Fruit fly (Drosophila melanogaster) whole organism, embryonic: ENCODE results near the gene pcm.

ENCODE experiments used
- Antp ChIP-seq: fragments of 200-800 bp; sonication (Bioruptor generic); optimal IDR thresholded peaks from 3 replicates; lab custom pipeline; 2016; ENCODE audit warnings: missing biosample characterization, missing genetic modification characterization
- CG10543 ChIP-seq: fragments of 200-800 bp; sonication (Bioruptor generic); optimal IDR thresholded peaks from 3 replicates; lab custom pipeline; 2017; ENCODE audit warnings: missing biosample characterization, mild to moderate bottlenecking, missing genetic modification characterization, moderate library complexity
- CG10654 ChIP-seq: fragments of 200-800 bp; sonication (Bioruptor generic); optimal IDR thresholded peaks from 2 replicates; lab custom pipeline; 2016; ENCODE audit warnings: missing biosample characterization, missing genetic modification characterization
- CG11504 ChIP-seq: fragments of 200-800 bp; sonication (Bioruptor generic); optimal IDR thresholded peaks from 3 replicates; lab custom pipeline; 2019; ENCODE audit warnings: missing biosample characterization, mild to moderate bottlenecking, missing genetic modification characterization, moderate library complexity
- CG1233 ChIP-seq: fragments of 200-800 bp; sonication (Bioruptor generic); optimal IDR thresholded peaks from 4 replicates; lab custom pipeline; 2018; ENCODE audit warnings: missing biosample characterization, mild to moderate bottlenecking, missing genetic modification characterization
- CG13296 ChIP-seq: fragments of 200-800 bp; sonication (Bioruptor generic); optimal IDR thresholded peaks from 3 replicates; lab custom pipeline; 2018; ENCODE audit warnings: missing biosample characterization, mild to moderate bottlenecking, missing genetic modification characterization
- CG15073 ChIP-seq: fragments of 200-800 bp; sonication (Bioruptor generic); optimal IDR thresholded peaks from 2 replicates; lab custom pipeline; 2016; ENCODE audit warnings: missing biosample characterization, missing genetic modification characterization
- CG15601 ChIP-seq: fragments of 200-800 bp; sonication (Bioruptor generic); optimal IDR thresholded peaks from 3 replicates; lab custom pipeline; 2019; ENCODE audit warnings: missing biosample characterization, mild to moderate bottlenecking, missing genetic modification characterization, moderate library complexity
- CG17361 ChIP-seq: fragments of 200-800 bp; sonication (Bioruptor generic); IDR thresholded peaks from 3 replicates; pipeline ENCODE4 v1.3.6; 2022; ENCODE audit warnings: missing biosample characterization, missing genetic modification characterization
- CG18011 ChIP-seq: fragments of 200-800 bp; sonication (Bioruptor generic); optimal IDR thresholded peaks from 2 replicates; lab custom pipeline; 2017; ENCODE audit warnings: missing biosample characterization, missing genetic modification characterization, mild to moderate bottlenecking, moderate library complexity, missing genotype
- CG3726 ChIP-seq: fragments of 200-800 bp; sonication (Bioruptor generic); IDR thresholded peaks from 3 replicates; pipeline ENCODE4, ENCODE4 v1.3.6; 2022; ENCODE audit warnings: missing biosample characterization, missing genetic modification characterization
- CG3847 ChIP-seq: fragments of 200-800 bp; sonication (Bioruptor generic); IDR thresholded peaks from 2 replicates; pipeline ENCODE4 v1.3.6; 2022; ENCODE audit warnings: missing biosample characterization, missing genetic modification characterization
- CG4424 ChIP-seq: fragments of 200-800 bp; sonication (Bioruptor generic); optimal IDR thresholded peaks from 3 replicates; lab custom pipeline; 2016; ENCODE audit warnings: missing biosample characterization, missing genetic modification characterization
- CG5245 ChIP-seq: fragments of 200-800 bp; sonication (Bioruptor generic); optimal IDR thresholded peaks from 3 replicates; lab custom pipeline; 2016; ENCODE audit warnings: missing biosample characterization, missing genetic modification characterization
- CG7786 ChIP-seq: fragments of 200-800 bp; sonication (Bioruptor generic); optimal IDR thresholded peaks from 2 replicates; lab custom pipeline; 2016; ENCODE audit warnings: missing biosample characterization, missing genetic modification characterization
- CG8281 ChIP-seq: fragments of 200-800 bp; sonication (Bioruptor generic); optimal IDR thresholded peaks from 2 replicates; lab custom pipeline; 2018; ENCODE audit warnings: missing biosample characterization, mild to moderate bottlenecking, missing genetic modification characterization, moderate library complexity
- CHES-1-like ChIP-seq: fragments of 200-800 bp; sonication (Bioruptor generic); optimal IDR thresholded peaks from 2 replicates; lab custom pipeline; 2016; ENCODE audit warnings: missing biosample characterization, missing genetic modification characterization
- Deaf1 ChIP-seq: fragments of 200-800 bp; optimal IDR thresholded peaks from 3 replicates; lab custom pipeline; 2019; ENCODE audit warnings: missing biosample characterization, mild to moderate bottlenecking, missing genetic modification characterization, moderate library complexity
- Fer3 ChIP-seq: fragments of 200-800 bp; sonication (Bioruptor generic); optimal IDR thresholded peaks from 2 replicates; lab custom pipeline; 2018; ENCODE audit warnings: missing biosample characterization, mild to moderate bottlenecking, missing genetic modification characterization, moderate library complexity
- Gsc ChIP-seq: fragments of 200-800 bp; sonication (Bioruptor generic); IDR thresholded peaks from 2 replicates; pipeline ENCODE4 v1.3.6; 2022; ENCODE audit warnings: missing biosample characterization, missing genetic modification characterization
- Hey ChIP-seq: fragments of 200-800 bp; sonication (Bioruptor generic); optimal IDR thresholded peaks from 3 replicates; lab custom pipeline; 2018; ENCODE audit warnings: missing biosample characterization, mild to moderate bottlenecking, missing genetic modification characterization
- Hmr ChIP-seq: fragments of 200-800 bp; sonication (Bioruptor generic); optimal IDR thresholded peaks from 3 replicates; lab custom pipeline; 2017; ENCODE audit warnings: mild to moderate bottlenecking, missing biosample characterization, missing genetic modification reagents, missing genetic modification characterization
- Hmx ChIP-seq: fragments of 200-800 bp; sonication (Bioruptor generic); optimal IDR thresholded peaks from 2 replicates; lab custom pipeline; 2016; ENCODE audit warnings: missing biosample characterization, missing genetic modification characterization
- Kr ChIP-seq: fragments of 200-800 bp; sonication (Bioruptor generic); optimal IDR thresholded peaks from 2 replicates; lab custom pipeline; 2017; ENCODE audit warnings: missing biosample characterization, mild to moderate bottlenecking, missing genetic modification characterization
- Mad ChIP-seq: fragments of 200-800 bp; sonication (Bioruptor generic); optimal IDR thresholded peaks from 2 replicates; lab custom pipeline; 2016; ENCODE audit warnings: missing biosample characterization, missing genetic modification characterization
- Nf-YC ChIP-seq: fragments of 200-800 bp; optimal IDR thresholded peaks from 3 replicates; lab custom pipeline; 2019; ENCODE audit warnings: missing biosample characterization, mild to moderate bottlenecking, missing genetic modification characterization, moderate library complexity
- Optix ChIP-seq: fragments of 200-800 bp; sonication (Bioruptor generic); IDR thresholded peaks from 3 replicates; pipeline ENCODE4 v1.3.6; 2022; ENCODE audit warnings: missing biosample characterization, missing genetic modification characterization
- Ravus ChIP-seq: fragments of 200-800 bp; sonication (Bioruptor generic); IDR thresholded peaks from 2 replicates; pipeline ENCODE4 v1.3.6; 2022; ENCODE audit warnings: missing biosample characterization, missing genetic modification characterization
- Six4 ChIP-seq: fragments of 200-800 bp; sonication (Bioruptor generic); optimal IDR thresholded peaks from 2 replicates; lab custom pipeline; 2016; ENCODE audit warnings: missing biosample characterization, missing genetic modification characterization
- Vsx1 ChIP-seq: fragments of 200-800 bp; sonication (Bioruptor generic); optimal IDR thresholded peaks from 2 replicates; lab custom pipeline; 2017; ENCODE audit warnings: missing biosample characterization, mild to moderate bottlenecking, missing genetic modification characterization, missing genetic modification reagents
- Xrp1 ChIP-seq: fragments of 200-800 bp; sonication (Bioruptor generic); IDR thresholded peaks from 2 replicates; pipeline ENCODE4 v1.3.6; 2022; ENCODE audit warnings: missing biosample characterization, missing genetic modification characterization
- ab ChIP-seq: fragments of 200-800 bp; sonication (Bioruptor generic); optimal IDR thresholded peaks from 2 replicates; lab custom pipeline; 2016; ENCODE audit warnings: missing biosample characterization, missing genetic modification characterization
- dimm ChIP-seq: fragments of 200-800 bp; sonication (Bioruptor generic); IDR thresholded peaks from 2 replicates; pipeline ENCODE4 v1.3.6; 2022; ENCODE audit warnings: missing biosample characterization, missing genetic modification characterization
- disco-r ChIP-seq: fragments of 200-800 bp; sonication (Bioruptor generic); optimal IDR thresholded peaks from 2 replicates; lab custom pipeline; 2016; ENCODE audit warnings: missing biosample characterization, missing genetic modification characterization
- dmrt11E ChIP-seq: fragments of 200-800 bp; sonication (Bioruptor generic); optimal IDR thresholded peaks from 3 replicates; lab custom pipeline; 2018; ENCODE audit warnings: missing biosample characterization, mild to moderate bottlenecking, missing genetic modification characterization, moderate library complexity
- fu2 ChIP-seq: fragments of 200-800 bp; sonication (Bioruptor generic); optimal IDR thresholded peaks from 2 replicates; lab custom pipeline; 2016; ENCODE audit warnings: missing biosample characterization, missing genetic modification characterization
- gce ChIP-seq: fragments of 200-800 bp; sonication (Bioruptor generic); IDR thresholded peaks from 3 replicates; pipeline ENCODE4 v1.3.6; 2022; ENCODE audit warnings: missing biosample characterization, missing genetic modification characterization
- gcm2 ChIP-seq: fragments of 200-800 bp; sonication (Bioruptor generic); optimal IDR thresholded peaks from 2 replicates; lab custom pipeline; 2016; ENCODE audit warnings: missing biosample characterization, missing genetic modification characterization
- gem ChIP-seq: fragments of 200-800 bp; sonication (Bioruptor generic); optimal IDR thresholded peaks from 2 replicates; lab custom pipeline; 2019; ENCODE audit warnings: missing biosample characterization, mild to moderate bottlenecking, missing genetic modification characterization, moderate library complexity
- h ChIP-seq: fragments of >200 bp; optimal IDR thresholded peaks from 2 replicates; lab custom pipeline; 2017
- ham ChIP-seq: fragments of 200-800 bp; sonication (Bioruptor generic); IDR thresholded peaks from 2 replicates; pipeline ENCODE4 v1.3.6; 2022; ENCODE audit warnings: missing biosample characterization, missing genetic modification characterization
- her ChIP-seq: fragments of 200-800 bp; sonication (Bioruptor generic); optimal IDR thresholded peaks from 2 replicates; lab custom pipeline; 2016; ENCODE audit warnings: missing biosample characterization, missing genetic modification characterization
- ken ChIP-seq: fragments of 200-800 bp; sonication (Bioruptor generic); IDR thresholded peaks from 3 replicates; pipeline ENCODE4 v1.3.6; 2022; ENCODE audit warnings: missing biosample characterization, missing genetic modification characterization
- klu ChIP-seq: fragments of 200-800 bp; sonication (Bioruptor generic); IDR thresholded peaks from 2 replicates; pipeline ENCODE4 v1.3.6; 2022; ENCODE audit warnings: missing biosample characterization, missing genetic modification characterization
- maf-S ChIP-seq: fragments of 200-800 bp; sonication (Bioruptor generic); optimal IDR thresholded peaks from 2 replicates; lab custom pipeline; 2016; ENCODE audit warnings: missing biosample characterization, missing genetic modification characterization
- mam ChIP-seq: fragments of 200-800 bp; sonication (Bioruptor generic); optimal IDR thresholded peaks from 3 replicates; lab custom pipeline; 2016; ENCODE audit warnings: missing biosample characterization, missing genetic modification characterization
- otp ChIP-seq: fragments of 200-800 bp; sonication (Bioruptor generic); IDR thresholded peaks from 3 replicates; pipeline ENCODE4, ENCODE4 v1.3.6; 2022; ENCODE audit warnings: missing biosample characterization, missing genetic modification characterization
- salm ChIP-seq: fragments of 200-800 bp; sonication (Bioruptor generic); optimal IDR thresholded peaks from 2 replicates; lab custom pipeline; 2018; ENCODE audit warnings: missing biosample characterization, mild to moderate bottlenecking, missing genetic modification characterization
- sisA ChIP-seq: fragments of 200-800 bp; sonication (Bioruptor generic); IDR thresholded peaks from 2 replicates; pipeline ENCODE4 v1.3.6; 2022; ENCODE audit warnings: missing biosample characterization, missing genetic modification characterization
- tup ChIP-seq: fragments of 200-800 bp; sonication (Bioruptor generic); optimal IDR thresholded peaks from 2 replicates; lab custom pipeline; 2016; ENCODE audit warnings: missing biosample characterization, mild to moderate bottlenecking, missing genetic modification characterization, moderate library complexity
- usp ChIP-seq: fragments of >200 bp; optimal IDR thresholded peaks from 2 replicates; lab custom pipeline; 2017; ENCODE audit warnings: missing biosample characterization, missing genetic modification characterization
- vfl ChIP-seq: fragments of 200-800 bp; sonication (Bioruptor generic); optimal IDR thresholded peaks from 2 replicates; lab custom pipeline; 2016; ENCODE audit warnings: missing biosample characterization, missing genetic modification characterization
- zen2 ChIP-seq: fragments of 200-800 bp; sonication (Bioruptor generic); IDR thresholded peaks from 3 replicates; pipeline ENCODE4 v1.3.6; 2022; ENCODE audit warnings: missing biosample characterization, missing genetic modification characterization; ENCODE audit not compliant: partially characterized antibody

Gene pcm

DNA sequence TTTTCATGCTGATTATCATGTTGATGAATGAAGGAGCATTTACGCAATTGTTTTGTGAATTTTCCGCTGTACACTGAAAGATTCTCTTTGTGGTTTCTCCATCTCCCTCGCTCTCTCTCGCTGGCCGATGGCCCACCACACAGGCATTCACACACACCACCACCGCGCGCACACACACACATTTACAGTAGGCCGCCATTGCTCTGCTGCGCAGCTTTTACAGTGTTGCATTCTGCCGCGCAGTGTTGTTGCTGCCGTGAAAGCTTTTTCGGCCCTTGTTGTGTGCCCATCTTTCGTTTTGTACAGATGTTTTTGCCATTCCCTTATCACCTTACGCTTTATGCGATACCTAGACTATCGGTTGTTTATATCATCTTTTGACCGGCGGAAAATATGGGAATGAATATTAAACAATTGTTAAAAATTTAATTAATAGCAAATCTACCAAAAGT lies 5.0 kb upstream of the pcm start (continued):
- no peak for TF ChIP-seq Ravus (GFP tag; lab: Robert Waterston, UW)
- no peak for TF ChIP-seq klu (GFP tag; lab: Robert Waterston, UW)
- no peak for TF ChIP-seq tup (GFP tag; lab: Kevin White, UChicago)
- no peak for TF ChIP-seq CG5245
- peak; percentile 52; the same call in 1 of the 3 replicates for TF ChIP-seq ken
- TF ChIP-seq Kr = no peak
- no peak for TF ChIP-seq otp
- TF ChIP-seq h = no peak
- no peak for TF ChIP-seq Vsx1
- no peak for TF ChIP-seq CG18011 (GFP tag; lab: Kevin White, UChicago)
- no peak for TF ChIP-seq dmrt11E
- TF ChIP-seq salm (tag; lab: Kevin White, UChicago) = no peak
- TF ChIP-seq Optix (GFP tag; lab: Robert Waterston, UW) = no peak
- TF ChIP-seq CG4424 (GFP tag; lab: Kevin White, UChicago) = no peak
- TF ChIP-seq Hmr (GFP tag; lab: Kevin White, UChicago) = no peak
- TF ChIP-seq Gsc (GFP tag; lab: Robert Waterston, UW) = no peak
- TF ChIP-seq CG11504 = peak; percentile 21
- no peak for TF ChIP-seq disco-r
- peak; percentile 47 for TF ChIP-seq Deaf1 (tag; lab: Kevin White, UChicago)
- no peak for TF ChIP-seq CG15073 (GFP tag; lab: Kevin White, UChicago)
- TF ChIP-seq her (GFP tag; lab: Kevin White, UChicago) = no peak
- TF ChIP-seq CG7786 (GFP tag; lab: Kevin White, UChicago) = peak; percentile 3
- no peak for TF ChIP-seq ham (GFP tag; lab: Robert Waterston, UW)
- TF ChIP-seq dimm (GFP tag; lab: Robert Waterston, UW) = no peak
- TF ChIP-seq Fer3 (tag; lab: Kevin White, UChicago) = no peak
- no peak for TF ChIP-seq Hey
- no peak for TF ChIP-seq CG1233 (GFP tag; lab: Kevin White, UChicago)
- no peak for TF ChIP-seq ab
- no peak for TF ChIP-seq Mad (GFP tag; lab: Kevin White, UChicago)
- TF ChIP-seq Xrp1 = no peak
- TF ChIP-seq gce = no peak
- peak; percentile 2 for TF ChIP-seq Nf-YC (tag; lab: Kevin White, UChicago)
- TF ChIP-seq CG3847 (GFP tag; lab: Robert Waterston, UW) = peak; percentile 42
- no peak for TF ChIP-seq CG8281 (tag; lab: Kevin White, UChicago)
- TF ChIP-seq CG10654 (GFP tag; lab: Kevin White, UChicago) = no peak
- no peak for TF ChIP-seq CG3726 (GFP tag; lab: Robert Waterston, UW)
- no peak for TF ChIP-seq vfl (GFP tag; lab: Kevin White, UChicago)
- TF ChIP-seq fu2 (GFP tag; lab: Kevin White, UChicago) = no peak
- no peak for TF ChIP-seq Hmx (GFP tag; lab: Kevin White, UChicago)
- no peak for TF ChIP-seq sisA (GFP tag; lab: Robert Waterston, UW)
- TF ChIP-seq gem (tag; lab: Kevin White, UChicago) = no peak
- no peak for TF ChIP-seq CG17361 (GFP tag; lab: Robert Waterston, UW)
- TF ChIP-seq gcm2 (GFP tag; lab: Kevin White, UChicago) = no peak
- no peak for TF ChIP-seq usp
- no peak for TF ChIP-seq maf-S (GFP tag; lab: Kevin White, UChicago)
- peak; percentile 44 for TF ChIP-seq CG10543 (GFP tag; lab: Kevin White, UChicago)
- TF ChIP-seq Antp (GFP tag; lab: Kevin White, UChicago) = no peak
- peak; percentile 58; the same call in 1 of the 3 replicates for TF ChIP-seq zen2 (GFP tag; lab: Robert Waterston, UW)
- no peak for TF ChIP-seq CHES-1-like (GFP tag; lab: Kevin White, UChicago)
- TF ChIP-seq CG13296 = no peak
- TF ChIP-seq mam = peak; percentile 15
- no peak for TF ChIP-seq CG15601 (tag; lab: Kevin White, UChicago)
- TF ChIP-seq Six4 = no peak
